Worm (Caenorhabditis elegans): ENCODE data around the gene F02C9.1.

ce11 chrV:3127670-3128069 is 10.8 kb upstream of the F02C9.1 start, which contains the start of gene Y73C8C.10:
- no peak for TF ChIP-seq K09A11.1 (tag; optimal IDR thresholded peaks at IDR 0.05; ENCODE audit: insufficient read depth)
- TF ChIP-seq lin-11 (tag; optimal IDR thresholded peaks at IDR 0.05): no peak
- TF ChIP-seq madf-2 (tag; optimal IDR thresholded peaks at IDR 0.05): no peak
- TF ChIP-seq ets-4 (tag; optimal IDR thresholded peaks at IDR 0.05): no peak
- no peak for TF ChIP-seq nhr-11 (tag; optimal IDR thresholded peaks at IDR 0.05)
- TF ChIP-seq nfya-1 (tag; optimal IDR thresholded peaks at IDR 0.05): no peak
- no peak for TF ChIP-seq hlh-30 (tag; optimal IDR thresholded peaks at IDR 0.05; ENCODE audit: insufficient read depth)
- TF ChIP-seq hlh-8 (tag; optimal IDR thresholded peaks at IDR 0.05): no peak
- TF ChIP-seq hlh-6 (tag; optimal IDR thresholded peaks at IDR 0.05): no peak
- TF ChIP-seq T23F11.4 (GFP tag; optimal IDR thresholded peaks at IDR 0.05): no peak
- TF ChIP-seq dmd-4 (tag; optimal IDR thresholded peaks at IDR 0.05; ENCODE audit: borderline replicate concordance): no peak
- no peak for TF ChIP-seq pqm-1 (tag; optimal IDR thresholded peaks at IDR 0.05)
